Worm (Caenorhabditis elegans) whole organism, L4/young adult: ENCODE results near the gene C55B6.5.

Source experiments
- dao-5 ChIP-seq: sonication (generic microtip); optimal IDR thresholded peaks from 2 replicates; lab custom pipeline; 2016; ENCODE audit warnings: missing genotype, missing genetic modification characterization, moderate library complexity, missing compliant biosample characterization
- him-1 ChIP-seq: sonication (generic microtip); optimal IDR thresholded peaks from 2 replicates; lab custom pipeline; 2016; ENCODE audit warnings: missing genotype, missing genetic modification reagents, missing genetic modification characterization, missing compliant biosample characterization

DNA sequence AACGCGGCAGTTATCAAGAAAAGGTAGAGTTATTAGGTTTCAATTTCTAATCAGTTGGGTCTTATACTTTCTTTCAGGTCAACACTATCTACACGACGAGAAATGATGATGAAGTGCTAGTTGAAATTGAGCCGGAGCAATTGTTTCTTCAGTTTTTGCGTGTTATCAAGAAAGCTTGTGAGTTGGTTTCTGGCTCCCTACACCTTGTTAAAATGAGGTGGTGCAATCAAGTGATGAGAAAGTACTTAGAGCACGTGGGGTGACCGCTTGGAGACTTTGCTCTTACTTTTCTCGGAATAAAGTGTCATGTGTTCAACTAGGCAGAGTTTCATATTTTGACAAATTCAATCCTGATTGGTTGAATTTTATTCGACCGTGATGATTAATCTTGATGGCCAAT is 4.6 kb downstream of the C55B6.5 start:
- TF ChIP-seq him-1 (no peak), dao-5 (no peak)
